Fruit fly (Drosophila melanogaster): ENCODE results near the gene CG6928.

The CG6928 gene

DNA sequence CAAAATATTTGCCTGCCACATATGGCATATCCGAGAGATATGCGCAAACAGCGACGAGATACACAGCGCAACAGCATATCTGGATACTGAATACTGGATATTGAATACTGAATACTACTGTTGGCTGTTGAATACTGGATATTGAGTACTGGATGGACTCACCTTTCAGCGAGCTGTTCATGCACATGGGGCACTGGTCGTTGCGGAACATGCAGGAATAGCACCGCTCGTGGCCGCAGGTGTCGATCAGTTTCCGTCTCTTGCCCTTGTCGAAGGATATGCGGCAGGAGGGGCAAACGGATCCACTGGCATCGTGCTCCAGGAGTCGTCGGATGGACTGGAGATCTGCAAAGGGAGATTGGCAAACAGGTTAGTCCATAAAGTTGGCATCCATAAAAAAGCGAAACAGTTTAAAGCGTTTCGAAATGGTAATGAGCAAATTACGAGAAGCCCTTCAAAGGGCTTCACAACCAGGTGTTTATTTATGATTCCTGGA, 25.6 kb downstream of the CG6928 start:
- TF ChIP-seq EcR (GFP tag; optimal IDR thresholded peaks at IDR 0.05) (peak; percentile 71), CG13204 (GFP tag; optimal IDR thresholded peaks at IDR 0.05) (peak; percentile 50), Ets98B (GFP tag; IDR thresholded peaks at IDR 0.05) (no peak), CG4496 (GFP tag; IDR thresholded peaks at IDR 0.05) (peak; percentile 35; the same call in 1 of the 3 replicates), CG14655 (GFP tag; optimal IDR thresholded peaks at IDR 0.05) (no peak)

DNA sequence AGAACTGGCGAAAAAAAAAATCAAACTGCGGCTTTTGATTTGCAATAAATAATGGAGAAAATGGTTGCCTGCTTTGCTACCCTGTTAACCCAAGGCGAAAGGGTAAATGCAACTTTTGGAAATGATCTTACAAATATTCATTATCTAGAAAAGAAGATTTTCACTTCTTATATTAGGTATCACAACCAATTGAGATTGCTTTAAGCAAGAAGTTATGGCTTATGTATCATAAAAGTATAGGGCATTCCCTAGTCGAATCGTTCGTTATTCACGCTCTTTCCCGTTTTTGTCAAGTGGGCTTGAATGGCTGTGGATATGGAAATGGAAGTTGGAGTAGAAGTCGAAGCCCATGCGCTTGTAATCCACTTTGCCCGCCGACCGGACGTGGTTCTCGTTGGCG, 27.6 kb downstream of the CG6928 start:
- peak; percentile 68 for TF ChIP-seq CG9948 (tag; optimal IDR thresholded peaks at IDR 0.05)
- TF ChIP-seq gl (tag; optimal IDR thresholded peaks at IDR 0.05): no peak
- peak; percentile 79 for TF ChIP-seq Pif1A (GFP tag; optimal IDR thresholded peaks at IDR 0.05)
- TF ChIP-seq EcR (GFP tag; optimal IDR thresholded peaks at IDR 0.05): no peak
- TF ChIP-seq CG8159 (tag; optimal IDR thresholded peaks at IDR 0.05): peak; percentile 85
- TF ChIP-seq CG14655 (GFP tag; optimal IDR thresholded peaks at IDR 0.05): peak; percentile 84
- peak; percentile 24 for TF ChIP-seq D1 (tag; optimal IDR thresholded peaks at IDR 0.05)
- TF ChIP-seq CG15710 (tag; optimal IDR thresholded peaks at IDR 0.05): peak; percentile 64
- TF ChIP-seq Ets98B (GFP tag; IDR thresholded peaks at IDR 0.05): peak; percentile 45; the same call in 1 of the 2 replicates
- TF ChIP-seq CG12605 (GFP tag; IDR thresholded peaks at IDR 0.05): 0 out of 2 replicates have a peak, but pooled peaks have one; percentile 40
- peak; percentile 72; the same call in 2 of the 3 replicates for TF ChIP-seq CG4496 (GFP tag; IDR thresholded peaks at IDR 0.05)
- no peak for TF ChIP-seq rn (GFP tag; IDR thresholded peaks at IDR 0.05)
- TF ChIP-seq CG13204 (GFP tag; optimal IDR thresholded peaks at IDR 0.05): no peak
- TF ChIP-seq Pif1B (GFP tag; optimal IDR thresholded peaks at IDR 0.05): peak; percentile 67
- TF ChIP-seq CG10348 (GFP tag; IDR thresholded peaks at IDR 0.05): no peak
- peak; percentile 55 for TF ChIP-seq CG34367 (tag; optimal IDR thresholded peaks at IDR 0.05)
- peak; percentile 56; the same call in 2 of the 3 replicates for TF ChIP-seq fd96Ca (GFP tag; IDR thresholded peaks at IDR 0.05)
- peak; percentile 77 for TF ChIP-seq CG17806 (tag; optimal IDR thresholded peaks at IDR 0.05)
- TF ChIP-seq CG32121 (GFP tag; IDR thresholded peaks at IDR 0.05): peak; percentile 66
- TF ChIP-seq Snoo (tag; optimal IDR thresholded peaks at IDR 0.05): peak; percentile 5
- peak; percentile 76 for TF ChIP-seq CG8301 (tag; optimal IDR thresholded peaks at IDR 0.05)

DNA sequence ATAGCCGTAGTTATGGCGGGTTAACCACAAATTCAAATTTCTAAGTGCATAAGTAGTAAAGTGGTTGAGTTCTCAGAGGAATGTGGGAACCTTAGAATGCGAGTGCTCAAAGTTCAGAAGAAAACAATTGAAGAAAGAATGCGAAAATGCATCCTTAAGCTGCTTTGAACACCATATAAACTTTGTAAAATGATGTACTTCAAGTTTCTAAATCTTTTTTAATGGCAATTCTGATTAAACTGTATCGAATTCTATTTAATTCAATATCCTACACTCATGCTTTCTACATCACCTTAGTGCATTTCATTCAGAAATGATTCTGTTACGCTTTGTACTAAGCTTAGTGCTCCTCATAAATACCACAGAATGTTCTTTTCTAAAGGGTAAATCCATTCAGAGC, 29.3 kb downstream of the CG6928 start, which contains the start of gene CG43993:
TSS of gene CG43993 (plus strand) at position 301 of the 400 bp plus-strand sequence.
- no peak for TF ChIP-seq D1 (tag; optimal IDR thresholded peaks at IDR 0.05)
- no peak for TF ChIP-seq CG13204 (GFP tag; optimal IDR thresholded peaks at IDR 0.05)
- no peak for TF ChIP-seq CG10348 (GFP tag; IDR thresholded peaks at IDR 0.05)

DNA sequence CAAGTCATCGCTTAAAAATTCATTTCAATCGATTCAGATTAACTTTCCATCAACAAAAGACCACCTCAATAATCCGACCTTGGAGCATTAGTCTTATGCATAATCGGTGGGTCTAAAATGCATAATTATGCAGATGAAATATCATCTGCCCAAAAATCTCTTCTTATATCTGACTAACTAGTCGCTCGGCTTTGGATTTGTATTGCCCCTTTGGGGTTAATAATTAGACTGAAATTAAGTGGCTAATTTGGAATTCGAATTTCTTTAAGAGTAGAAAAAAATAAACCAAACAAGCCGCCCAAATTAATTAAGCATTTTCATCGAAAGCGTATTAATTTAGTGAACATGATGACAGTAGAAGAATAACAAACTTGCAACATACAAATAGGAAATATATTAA, 33.7 kb downstream of the CG6928 start:
- TF ChIP-seq Pif1B (GFP tag; optimal IDR thresholded peaks at IDR 0.05) (no peak), Snoo (tag; optimal IDR thresholded peaks at IDR 0.05) (no peak), CG4496 (GFP tag; IDR thresholded peaks at IDR 0.05) (no peak), CG9948 (tag; optimal IDR thresholded peaks at IDR 0.05) (no peak), D1 (tag; optimal IDR thresholded peaks at IDR 0.05) (no peak), fd96Ca (GFP tag; IDR thresholded peaks at IDR 0.05) (no peak), Pif1A (GFP tag; optimal IDR thresholded peaks at IDR 0.05) (no peak), CG8301 (tag; optimal IDR thresholded peaks at IDR 0.05) (no peak), gl (tag; optimal IDR thresholded peaks at IDR 0.05) (no peak), EcR (GFP tag; optimal IDR thresholded peaks at IDR 0.05) (no peak), CG32121 (GFP tag; IDR thresholded peaks at IDR 0.05) (no peak), CG8159 (tag; optimal IDR thresholded peaks at IDR 0.05) (no peak), CG15710 (tag; optimal IDR thresholded peaks at IDR 0.05) (no peak)

DNA sequence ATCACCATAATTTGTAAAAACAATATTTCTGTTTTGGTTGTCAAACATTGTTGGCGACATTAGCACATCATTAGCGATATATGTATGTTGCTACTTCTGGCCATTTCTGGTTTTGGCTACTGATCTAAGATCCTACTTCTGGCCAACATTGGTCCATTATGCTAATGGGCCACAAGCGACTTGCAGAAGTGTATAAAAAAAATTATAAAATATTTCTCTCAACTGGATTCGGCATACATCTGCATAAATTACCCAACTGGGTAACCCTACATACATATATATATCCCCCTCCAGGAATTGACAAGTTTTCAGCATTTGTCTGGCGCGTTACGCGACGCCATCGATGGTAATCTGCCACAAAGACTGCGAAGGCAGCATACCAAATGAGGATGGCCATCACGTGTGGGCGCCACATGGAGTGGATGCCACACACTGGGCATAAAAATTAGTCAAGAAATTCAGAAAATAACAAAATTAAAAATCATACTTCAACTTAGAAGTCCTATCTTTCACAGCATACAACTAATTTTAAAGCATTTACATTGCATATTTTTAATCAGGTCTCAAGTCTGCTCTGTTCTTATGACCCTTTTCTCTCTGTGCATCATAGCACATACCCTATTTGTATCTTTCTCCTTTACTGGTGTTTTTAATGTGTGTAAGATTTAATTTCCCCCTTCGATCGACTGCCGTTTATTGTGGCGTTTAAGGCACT, 34.7 kb downstream of the CG6928 start:
- peak; percentile 73 for TF ChIP-seq CG8159 (tag; optimal IDR thresholded peaks at IDR 0.05)
- TF ChIP-seq CG14655 (GFP tag; optimal IDR thresholded peaks at IDR 0.05): peak; percentile 78
- no peak for TF ChIP-seq Snoo (tag; optimal IDR thresholded peaks at IDR 0.05)
- TF ChIP-seq CG9948 (tag; optimal IDR thresholded peaks at IDR 0.05): peak; percentile 35
- peak; percentile 51 for TF ChIP-seq CG8301 (tag; optimal IDR thresholded peaks at IDR 0.05)
- TF ChIP-seq CG4496 (GFP tag; IDR thresholded peaks at IDR 0.05): peak; percentile 40; the same call in 1 of the 3 replicates
- peak; percentile 29 for TF ChIP-seq CG15710 (tag; optimal IDR thresholded peaks at IDR 0.05)
- TF ChIP-seq CG17806 (tag; optimal IDR thresholded peaks at IDR 0.05): peak; percentile 68
- TF ChIP-seq CG13204 (GFP tag; optimal IDR thresholded peaks at IDR 0.05): no peak
- TF ChIP-seq Pif1A (GFP tag; optimal IDR thresholded peaks at IDR 0.05): peak; percentile 32
- peak; percentile 1 for TF ChIP-seq gl (tag; optimal IDR thresholded peaks at IDR 0.05)

DNA sequence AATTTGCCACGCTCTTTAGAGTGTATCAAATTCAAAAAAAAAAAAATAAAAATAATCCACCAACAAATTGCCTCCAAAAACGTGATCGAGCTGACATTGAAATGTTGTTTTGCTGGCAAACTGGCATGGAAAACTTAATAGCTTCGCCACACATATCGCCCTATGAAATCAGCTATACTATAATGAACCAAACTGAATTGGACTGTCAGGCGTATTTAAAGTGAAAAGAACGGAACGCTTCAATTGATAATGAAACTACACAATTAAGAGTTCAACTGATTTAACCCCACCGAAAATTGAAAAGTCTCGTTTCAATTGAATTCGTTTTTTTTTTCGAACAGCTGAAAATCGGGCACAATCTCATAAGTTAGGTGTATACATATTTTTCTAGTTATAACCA, 36.1 kb downstream of the CG6928 start:
- TF ChIP-seq CG13204 (GFP tag; optimal IDR thresholded peaks at IDR 0.05) (no peak), CG17806 (tag; optimal IDR thresholded peaks at IDR 0.05) (no peak), CG10348 (GFP tag; IDR thresholded peaks at IDR 0.05) (no peak), CG14655 (GFP tag; optimal IDR thresholded peaks at IDR 0.05) (no peak), CG15710 (tag; optimal IDR thresholded peaks at IDR 0.05) (no peak), Snoo (tag; optimal IDR thresholded peaks at IDR 0.05) (no peak), CG34367 (tag; optimal IDR thresholded peaks at IDR 0.05) (no peak), gl (tag; optimal IDR thresholded peaks at IDR 0.05) (no peak), EcR (GFP tag; optimal IDR thresholded peaks at IDR 0.05) (no peak), D1 (tag; optimal IDR thresholded peaks at IDR 0.05) (no peak), CG4496 (GFP tag; IDR thresholded peaks at IDR 0.05) (no peak), CG8159 (tag; optimal IDR thresholded peaks at IDR 0.05) (no peak), fd96Ca (GFP tag; IDR thresholded peaks at IDR 0.05) (no peak), Pif1A (GFP tag; optimal IDR thresholded peaks at IDR 0.05) (no peak), CG8301 (tag; optimal IDR thresholded peaks at IDR 0.05) (no peak), CG9948 (tag; optimal IDR thresholded peaks at IDR 0.05) (no peak)

All from whole organism, pupa.